Worm (Caenorhabditis elegans) whole organism, L2 larva: ENCODE results near the gene T19C3.2.

Experiments used
- nhr-10 ChIP-seq: sonication (generic microtip); optimal IDR thresholded peaks from 2 replicates; lab custom pipeline; 2017; ENCODE audit warnings: missing biosample characterization, missing genetic modification characterization
- snpc-4 ChIP-seq: fragments of 150-350 bp; optimal IDR thresholded peaks from 2 replicates; lab custom pipeline; 2014; ENCODE audit warnings: missing biosample characterization, missing genetic modification characterization
- ztf-11 ChIP-seq: sonication (generic microtip); optimal IDR thresholded peaks from 2 replicates; lab custom pipeline; 2017; ENCODE audit warnings: missing biosample characterization, missing genetic modification characterization

DNA sequence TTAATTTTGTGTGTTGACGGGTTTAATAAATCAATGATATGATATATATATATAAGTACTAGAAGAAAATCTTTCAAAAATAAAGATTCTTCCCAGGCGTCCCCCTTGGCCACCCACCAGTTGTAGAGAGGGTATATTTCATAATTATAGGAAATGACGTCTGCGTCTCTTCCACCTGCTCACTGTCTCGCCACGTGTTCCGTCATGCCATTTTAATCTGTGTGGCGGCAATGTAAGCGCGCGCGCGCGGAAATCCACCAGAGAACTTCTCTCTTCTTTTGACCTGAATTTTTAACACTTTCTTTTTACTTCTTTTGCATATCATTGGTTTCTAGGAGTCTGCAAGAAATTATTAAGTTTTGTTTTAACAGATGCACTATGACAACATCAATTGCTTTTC is 37.0 kb upstream of the T19C3.2 start:
- TF ChIP-seq nhr-10 (tag; lab: Kevin White, UChicago) (no peak), ztf-11 (tag; lab: Kevin White, UChicago) (no peak), snpc-4 (tag; lab: Kevin White, UChicago) (no peak)
